Worm (Caenorhabditis elegans): ENCODE measurements around the gene col-76.

ce11 chrII:8238155-8238554 is 34.0 kb downstream of the col-76 start, which contains the start of gene nlp-5:
- TF ChIP-seq ceh-9 (tag; optimal IDR thresholded peaks at IDR 0.05) = no peak
- no peak for TF ChIP-seq fos-1 (tag; optimal IDR thresholded peaks at IDR 0.05)
- no peak for TF ChIP-seq nhr-237 (tag; optimal IDR thresholded peaks at IDR 0.05)
- TF ChIP-seq nhr-25 (tag; optimal IDR thresholded peaks at IDR 0.05) = no peak

All from whole organism, L3 larva.